Worm (Caenorhabditis elegans) whole organism, L4/young adult: ENCODE measurements around the gene Y57G11A.4.

ENCODE experiments used
- W03F9.2 ChIP-seq: fragments of 150-350 bp; optimal IDR thresholded peaks from 2 replicates; lab custom pipeline; 2014; ENCODE audit warnings: missing biosample characterization, missing genetic modification characterization
- dao-5 ChIP-seq: sonication (generic microtip); optimal IDR thresholded peaks from 2 replicates; lab custom pipeline; 2016; ENCODE audit warnings: missing genotype, missing genetic modification characterization, moderate library complexity, missing compliant biosample characterization
- him-1 ChIP-seq: sonication (generic microtip); optimal IDR thresholded peaks from 2 replicates; lab custom pipeline; 2016; ENCODE audit warnings: missing genotype, missing genetic modification reagents, missing genetic modification characterization, missing compliant biosample characterization

Gene Y57G11A.4

DNA sequence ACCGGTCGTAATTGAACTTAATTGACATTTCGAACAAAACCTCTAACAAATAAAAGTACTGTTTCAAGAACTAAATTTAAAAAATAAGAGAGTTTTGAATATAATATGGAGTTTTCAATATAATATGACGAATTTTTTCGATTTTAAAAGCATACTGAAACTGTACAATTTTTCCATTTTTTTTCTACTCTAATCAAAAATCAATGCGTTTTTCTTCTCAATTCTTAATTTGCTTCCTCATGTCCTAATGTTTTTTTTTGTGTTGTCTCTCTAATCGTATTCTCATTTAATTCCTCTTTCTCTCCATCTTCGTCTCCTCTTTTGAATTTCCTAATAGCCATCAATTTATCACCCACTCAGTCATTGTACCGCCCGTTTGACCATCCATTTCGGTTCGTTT lies at the start of gene Y57G11A.4:
Gene Y57G11A.4, plus strand, starts transcription at position 301 of the 400 bp plus-strand sequence.
- TF ChIP-seq dao-5 (tag; lab: Kevin White, UChicago) (no peak), W03F9.2 (tag; lab: Kevin White, UChicago) (no peak), him-1 (tag; lab: Kevin White, UChicago) (no peak)

DNA sequence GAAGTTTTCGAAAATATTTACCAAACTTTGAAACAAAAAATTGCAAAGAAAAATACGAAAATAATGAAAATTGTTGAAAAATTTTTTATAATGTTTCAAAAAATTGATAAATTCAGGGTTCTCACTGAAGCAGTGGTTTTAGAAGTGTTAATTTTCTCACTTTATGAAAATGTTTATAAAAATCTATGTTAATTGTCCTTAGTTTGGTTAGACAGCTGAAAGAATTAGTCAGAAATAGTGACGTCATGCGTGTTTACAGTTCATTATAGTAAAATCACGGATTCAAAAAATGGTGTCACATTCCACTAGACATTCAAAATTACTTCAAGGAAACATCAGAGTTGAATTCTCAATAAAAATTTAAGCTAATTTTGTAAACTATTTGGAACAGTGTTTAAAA lies 46.2 kb upstream of the Y57G11A.4 start:
- TF ChIP-seq W03F9.2 (tag; lab: Kevin White, UChicago) (no peak), him-1 (tag; lab: Kevin White, UChicago) (no peak), dao-5 (tag; lab: Kevin White, UChicago) (no peak)

DNA sequence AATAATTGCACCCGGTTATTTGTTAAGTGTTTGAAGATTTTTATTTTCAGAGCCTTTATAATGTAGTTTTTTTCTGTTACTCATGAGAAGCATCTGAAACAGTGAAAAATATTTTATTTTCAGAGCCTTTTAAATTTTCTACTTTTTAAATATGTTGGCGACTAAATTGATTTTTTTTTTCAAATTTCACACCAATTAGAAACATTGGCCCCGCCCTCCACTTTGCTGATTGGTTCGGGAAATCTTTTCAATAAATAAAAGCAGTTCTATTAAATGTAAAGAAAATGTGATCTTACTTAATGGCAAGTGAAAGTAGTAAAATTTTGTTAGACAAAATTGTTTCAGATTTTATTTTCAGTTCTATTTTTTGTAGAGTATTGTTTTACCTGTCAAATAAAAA lies 44.7 kb upstream of the Y57G11A.4 start:
- TF ChIP-seq W03F9.2 (tag; lab: Kevin White, UChicago) = no peak
- no peak for TF ChIP-seq him-1 (tag; lab: Kevin White, UChicago)
- TF ChIP-seq dao-5 (tag; lab: Kevin White, UChicago) = no peak

DNA sequence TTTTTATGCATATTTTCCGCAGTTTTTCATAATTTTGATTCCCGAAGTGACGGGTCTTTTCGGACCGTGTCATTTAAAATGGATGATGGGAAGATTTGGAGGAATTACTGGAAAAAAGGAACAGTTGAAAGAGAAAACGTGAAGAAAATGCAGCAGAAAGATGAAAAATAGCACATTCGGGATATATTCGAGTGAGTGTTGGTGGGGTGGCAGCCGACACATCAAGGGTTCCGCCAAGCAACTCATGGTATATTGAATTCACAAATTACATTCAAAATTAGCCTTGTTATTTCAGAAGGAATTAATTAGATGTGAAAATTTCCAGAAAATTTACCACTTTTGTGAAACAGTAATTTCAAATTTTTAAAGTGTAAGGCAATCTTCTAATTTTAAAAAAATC lies 38.0 kb upstream of the Y57G11A.4 start, which contains the start of gene tra-3:
Gene tra-3, minus strand, starts transcription at position 107 of the 400 bp plus-strand sequence.
- TF ChIP-seq him-1 (tag; lab: Kevin White, UChicago) (no peak), W03F9.2 (tag; lab: Kevin White, UChicago) (no peak), dao-5 (tag; lab: Kevin White, UChicago) (no peak)

DNA sequence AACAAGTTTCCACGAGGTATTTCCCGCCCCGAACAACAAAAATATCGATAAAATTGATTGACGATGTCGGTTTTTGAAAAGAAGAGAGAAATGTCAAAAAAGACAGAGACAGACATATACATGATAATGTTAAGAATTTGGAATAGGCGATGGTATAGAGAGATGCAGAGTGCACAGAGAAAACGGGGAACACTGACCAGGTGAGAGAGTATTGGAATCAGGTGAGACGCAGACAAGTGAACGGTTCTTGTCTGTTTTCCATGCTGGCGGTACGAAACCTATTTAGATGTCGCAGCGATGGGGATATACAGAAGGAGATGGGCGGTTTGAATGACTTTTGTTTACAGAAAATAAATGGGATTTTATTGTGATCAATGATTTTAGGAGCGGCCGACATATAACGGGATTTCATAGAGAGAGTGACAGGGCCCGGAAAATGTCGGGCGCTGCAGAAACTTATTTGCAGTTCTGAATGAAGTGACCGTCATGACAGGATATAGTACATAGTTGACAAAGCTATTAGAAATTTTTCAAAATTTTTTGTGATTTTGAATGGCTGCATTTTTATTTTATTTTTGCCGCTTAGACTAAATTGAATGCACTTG lies 36.8 kb upstream of the Y57G11A.4 start:
- TF ChIP-seq W03F9.2 (tag; lab: Kevin White, UChicago) = no peak
- TF ChIP-seq him-1 (tag; lab: Kevin White, UChicago) = no peak
- TF ChIP-seq dao-5 (tag; lab: Kevin White, UChicago) = no peak

DNA sequence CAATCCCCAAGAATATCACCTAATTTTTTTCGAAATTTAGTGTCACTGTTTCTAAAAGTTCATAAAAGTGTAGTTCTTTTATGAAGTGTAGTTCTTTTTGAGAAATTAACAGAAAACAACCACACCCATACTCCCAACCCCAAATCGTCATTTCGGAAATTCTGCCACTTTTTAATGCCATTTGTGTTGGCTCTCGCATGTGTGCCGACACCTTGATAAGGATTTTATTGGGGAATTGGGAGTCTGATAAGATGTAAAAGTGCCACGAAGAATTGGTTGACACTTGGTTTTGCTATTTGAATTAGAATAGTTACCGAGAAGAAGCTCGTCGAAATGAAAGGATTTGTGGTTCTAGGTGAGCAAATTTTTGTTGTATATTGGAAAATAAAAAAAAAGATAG lies 25.4 kb upstream of the Y57G11A.4 start, which contains the start of gene nspg-9:
Gene nspg-9, plus strand, starts transcription at position 234 of the 400 bp plus-strand sequence.
- TF ChIP-seq W03F9.2 (tag; lab: Kevin White, UChicago) (no peak), dao-5 (tag; lab: Kevin White, UChicago) (no peak)

DNA sequence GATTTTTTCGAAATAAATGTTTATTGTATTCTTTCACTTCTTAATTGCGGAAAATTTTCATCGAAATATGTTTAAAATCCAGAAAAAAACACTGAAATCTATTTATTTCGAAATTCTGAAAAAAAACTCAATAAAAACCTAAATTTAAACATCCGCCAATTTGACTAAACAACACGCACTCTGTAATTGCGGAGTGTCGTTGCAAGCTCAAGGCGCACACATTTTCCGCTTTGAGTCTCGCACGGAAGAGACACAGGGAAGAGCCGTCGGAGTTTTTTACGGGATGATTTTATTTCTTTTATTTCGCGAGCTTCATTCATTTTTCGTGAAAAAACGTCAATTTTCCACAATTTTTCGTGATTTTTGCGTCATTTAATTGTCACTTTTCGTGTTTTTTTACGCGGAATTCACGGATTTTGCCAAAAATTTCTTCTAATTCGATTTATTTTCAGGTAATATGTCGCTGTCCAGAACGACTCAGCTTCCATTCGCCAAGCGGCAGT lies 18.0 kb upstream of the Y57G11A.4 start, which contains the start of gene dld-1:
Gene dld-1, plus strand, starts transcription at position 453 of the 503 bp plus-strand sequence.
- TF ChIP-seq him-1 (tag; lab: Kevin White, UChicago) = peak; percentile 67
- TF ChIP-seq W03F9.2 (tag; lab: Kevin White, UChicago) = peak; percentile 85
- no peak for TF ChIP-seq dao-5 (tag; lab: Kevin White, UChicago)

DNA sequence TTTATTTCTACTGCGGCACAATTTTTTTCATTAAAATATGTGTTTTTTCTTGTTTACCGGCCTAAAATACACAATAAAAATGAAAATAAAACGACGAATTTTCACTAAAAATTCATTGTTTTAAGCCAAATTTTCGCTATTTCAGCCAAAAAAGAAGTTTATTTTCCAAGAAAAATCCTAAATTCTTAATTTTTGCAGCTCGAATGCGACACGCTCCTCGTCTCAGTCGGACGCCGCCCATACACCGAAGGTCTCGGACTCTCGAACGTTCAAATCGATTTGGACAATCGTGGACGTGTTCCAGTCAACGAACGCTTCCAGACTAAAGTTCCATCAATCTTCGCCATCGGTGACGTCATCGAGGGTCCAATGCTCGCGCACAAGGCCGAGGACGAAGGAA lies 16.0 kb upstream of the Y57G11A.4 start:
- TF ChIP-seq W03F9.2 (tag; lab: Kevin White, UChicago) = no peak
- TF ChIP-seq dao-5 (tag; lab: Kevin White, UChicago) = no peak
- no peak for TF ChIP-seq him-1 (tag; lab: Kevin White, UChicago)

DNA sequence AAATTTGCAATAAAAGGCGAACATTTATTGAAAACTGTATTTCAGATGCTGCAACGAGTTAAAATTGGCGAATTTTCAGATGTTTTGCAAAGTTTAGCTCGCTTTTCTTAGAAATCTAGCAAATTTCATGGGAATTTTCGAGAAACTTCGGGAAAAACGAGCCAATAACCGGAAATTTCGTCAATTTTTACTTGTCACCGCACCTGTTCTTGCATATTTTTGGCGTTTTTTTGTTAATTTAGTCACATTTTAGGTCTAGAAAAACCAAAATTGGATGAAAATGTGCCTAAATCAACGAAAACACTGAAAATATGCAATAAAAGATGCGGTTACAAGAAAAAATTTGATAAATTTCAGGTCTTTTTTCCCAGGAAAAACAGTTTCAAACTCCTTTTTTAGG lies 15.2 kb upstream of the Y57G11A.4 start:
- TF ChIP-seq him-1 (tag; lab: Kevin White, UChicago) (no peak), dao-5 (tag; lab: Kevin White, UChicago) (no peak), W03F9.2 (tag; lab: Kevin White, UChicago) (no peak)

DNA sequence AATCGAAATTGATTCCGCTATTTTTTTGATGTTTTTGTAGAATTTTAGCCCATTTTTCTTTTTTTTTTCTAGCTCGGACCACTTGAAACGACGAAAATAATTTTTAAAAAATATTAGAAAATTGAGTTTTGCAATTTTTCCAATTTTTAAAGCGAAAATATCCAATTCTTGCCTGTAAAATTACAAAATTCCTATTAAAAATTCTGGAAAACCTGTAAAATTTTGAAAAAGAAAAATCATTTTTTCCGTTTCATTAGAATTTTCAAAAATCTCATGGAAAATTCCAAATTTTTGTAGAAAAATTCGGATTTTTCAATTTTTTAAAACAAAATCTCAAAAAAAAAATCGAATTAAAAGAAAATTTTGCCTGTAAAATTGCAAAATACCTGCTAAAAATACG lies 13.1 kb upstream of the Y57G11A.4 start:
- TF ChIP-seq W03F9.2 (tag; lab: Kevin White, UChicago) (no peak), dao-5 (tag; lab: Kevin White, UChicago) (no peak), him-1 (tag; lab: Kevin White, UChicago) (no peak)

DNA sequence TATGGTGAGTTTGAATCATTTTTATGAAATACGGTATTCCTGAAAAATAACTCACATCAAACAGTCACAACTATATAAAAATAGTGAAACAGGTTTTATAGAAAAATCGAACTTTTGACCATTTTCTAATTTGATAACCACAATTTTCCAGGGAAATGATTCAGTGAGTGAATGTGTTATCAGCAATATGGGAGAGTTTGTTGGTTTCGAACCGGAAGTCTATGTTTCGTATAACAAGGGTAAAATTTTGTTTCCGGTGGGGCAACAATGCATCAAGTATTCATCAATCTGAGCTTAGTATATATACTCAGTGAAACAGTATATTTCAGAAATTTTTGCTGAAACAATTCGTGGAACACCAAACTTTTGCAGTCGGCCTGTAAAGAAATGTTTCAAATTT lies 1.3 kb downstream of the Y57G11A.4 start:
- no peak for TF ChIP-seq him-1 (tag; lab: Kevin White, UChicago)
- no peak for TF ChIP-seq dao-5 (tag; lab: Kevin White, UChicago)

DNA sequence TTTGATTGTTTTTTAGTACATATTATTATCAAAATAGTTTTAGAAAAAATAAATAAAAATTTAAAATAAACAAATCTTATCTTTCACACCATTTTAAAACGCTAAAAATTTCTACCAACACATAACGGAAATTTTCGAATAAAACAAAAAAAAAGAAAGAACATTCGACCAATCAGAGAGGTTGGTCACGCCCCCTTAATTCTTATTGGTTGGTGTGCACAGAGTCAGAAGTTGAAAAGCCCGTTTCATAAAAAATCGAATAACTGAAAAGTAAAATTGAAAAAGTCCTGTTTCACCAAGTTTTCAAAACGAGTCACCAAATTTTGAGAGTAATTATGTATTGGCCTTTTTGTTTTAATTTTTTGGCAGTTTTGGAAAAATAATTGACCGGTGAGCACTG lies 9.1 kb downstream of the Y57G11A.4 start:
- TF ChIP-seq dao-5 (tag; lab: Kevin White, UChicago) (no peak), him-1 (tag; lab: Kevin White, UChicago) (no peak), W03F9.2 (tag; lab: Kevin White, UChicago) (no peak)

DNA sequence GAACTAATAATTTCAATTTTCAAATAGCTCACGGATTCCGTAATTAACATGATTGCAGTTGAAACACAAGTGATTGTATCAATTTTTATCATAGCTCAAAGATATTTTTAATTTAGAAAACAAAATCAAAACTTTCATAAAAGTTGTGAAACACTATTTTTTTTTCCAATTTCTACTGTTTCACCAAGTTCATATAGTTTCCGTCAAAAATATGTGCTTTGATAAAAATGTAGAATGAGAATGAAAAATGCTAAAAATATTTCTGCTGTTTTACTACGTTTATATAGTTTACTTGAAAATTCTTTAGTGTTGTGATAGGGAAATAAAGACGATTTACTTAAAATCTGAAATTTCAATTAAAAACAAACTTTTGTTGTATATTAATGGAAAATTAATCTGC lies 13.4 kb downstream of the Y57G11A.4 start:
- TF ChIP-seq dao-5 (tag; lab: Kevin White, UChicago) (no peak), him-1 (tag; lab: Kevin White, UChicago) (no peak), W03F9.2 (tag; lab: Kevin White, UChicago) (no peak)

DNA sequence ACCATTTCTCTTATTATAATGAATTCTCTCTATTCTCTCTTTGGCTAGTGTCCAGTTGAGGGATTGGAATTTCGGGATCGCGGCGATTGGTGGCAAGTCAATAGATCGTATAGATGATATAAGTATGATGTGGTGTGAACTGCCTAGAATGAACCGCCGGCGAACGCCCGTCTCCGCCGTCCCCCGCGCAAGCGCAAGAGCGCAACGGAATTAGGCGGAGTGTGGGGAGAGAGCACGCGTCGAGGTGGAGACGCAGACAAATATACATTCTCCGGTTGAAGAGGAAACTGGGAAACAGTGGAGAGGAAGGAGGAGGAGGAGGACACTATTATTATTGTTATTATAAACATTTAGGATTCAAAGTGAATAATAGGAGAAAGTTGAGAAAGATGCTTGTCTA lies 14.4 kb downstream of the Y57G11A.4 start:
- TF ChIP-seq W03F9.2 (tag; lab: Kevin White, UChicago) (no peak), him-1 (tag; lab: Kevin White, UChicago) (no peak), dao-5 (tag; lab: Kevin White, UChicago) (no peak)
